Fruit fly (Drosophila melanogaster): ENCODE results near the gene sordd1.
A peak's percentile ranks its signal among the peaks of the same experiment; 100 is the strongest.

Gene sordd1

DNA sequence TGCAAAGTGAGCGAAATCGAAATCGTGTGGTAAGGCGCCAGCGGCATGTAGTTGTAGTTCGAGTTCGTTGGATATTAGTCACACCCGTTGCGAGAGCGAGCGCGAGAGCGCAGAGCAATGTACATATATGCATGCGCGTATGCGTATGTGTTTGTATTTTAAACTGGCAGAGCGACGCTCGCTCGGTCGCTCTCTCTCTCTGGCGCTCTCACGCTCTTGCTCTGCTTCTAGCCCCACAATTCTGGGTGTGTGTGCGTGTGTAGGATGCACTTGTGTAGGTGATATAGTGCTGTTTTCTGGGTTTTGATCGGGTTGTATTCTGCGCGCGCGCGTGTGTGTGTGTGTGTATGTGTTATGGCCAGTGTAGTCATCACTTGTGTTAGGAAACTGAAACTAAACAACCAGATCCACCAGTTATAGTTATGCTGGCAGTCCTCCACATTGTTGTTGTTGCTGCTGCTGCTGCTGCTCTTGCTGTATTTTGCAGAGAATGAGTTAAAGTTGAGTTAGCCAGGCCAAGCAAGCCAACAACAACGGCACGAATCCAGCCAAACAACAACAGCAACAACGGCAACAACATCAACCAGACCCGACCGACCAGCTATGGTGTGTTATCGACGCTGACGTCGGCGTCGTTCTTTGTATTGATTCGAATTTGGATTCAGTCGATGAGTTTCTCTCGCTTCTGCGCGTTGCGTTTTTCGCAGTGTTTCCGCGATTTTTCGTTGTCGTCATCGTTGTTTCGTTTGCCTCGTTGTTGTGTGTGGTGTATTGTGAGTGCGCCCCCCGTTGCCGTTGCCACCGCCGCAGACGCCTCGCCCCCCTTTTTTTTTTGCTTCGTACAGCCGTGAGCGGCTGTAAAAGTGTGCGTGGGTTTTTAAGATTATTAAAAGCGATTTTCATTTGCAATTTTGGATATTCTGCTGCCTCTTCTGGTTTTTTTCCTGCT lies 16.1 kb upstream of the sordd1 start (continued):
- TF ChIP-seq CG14050 (GFP tag; IDR thresholded peaks at IDR 0.05) = no peak
- no peak for TF ChIP-seq az2 (GFP tag; optimal IDR thresholded peaks at IDR 0.05)
- no peak; the same call in 1 of the 2 replicates for TF ChIP-seq GATAe (GFP tag; conservative IDR thresholded peaks at IDR 0.05)
- peak; percentile 17 for TF ChIP-seq CG8359 (GFP tag; optimal IDR thresholded peaks at IDR 0.05; ENCODE audit: borderline replicate concordance)
- TF ChIP-seq unpg (GFP tag; optimal IDR thresholded peaks at IDR 0.05) = no peak
- TF ChIP-seq CG3847 (GFP tag; IDR thresholded peaks at IDR 0.05) = no peak
- no peak for TF ChIP-seq CG1233 (GFP tag; optimal IDR thresholded peaks at IDR 0.05)
- no peak for TF ChIP-seq CG13775 (GFP tag; optimal IDR thresholded peaks at IDR 0.05)
- no peak for TF ChIP-seq Awh (GFP tag; IDR thresholded peaks at IDR 0.05)
- TF ChIP-seq CG13424 (tag; optimal IDR thresholded peaks at IDR 0.05) = no peak
- no peak for TF ChIP-seq CG17186 (GFP tag; optimal IDR thresholded peaks at IDR 0.05)
- TF ChIP-seq CG12219 (GFP tag; optimal IDR thresholded peaks at IDR 0.05) = no peak
- TF ChIP-seq CG8290 (GFP tag; optimal IDR thresholded peaks at IDR 0.05) = no peak
- TF ChIP-seq CG8290 (tag; optimal IDR thresholded peaks at IDR 0.05) = no peak
- TF ChIP-seq CG12155 (GFP tag; optimal IDR thresholded peaks at IDR 0.05) = no peak
- no peak for TF ChIP-seq CG15696 (tag; optimal IDR thresholded peaks at IDR 0.05)
- TF ChIP-seq Meics (GFP tag; optimal IDR thresholded peaks at IDR 0.05) = no peak
- no peak for TF ChIP-seq CG2120 (GFP tag; optimal IDR thresholded peaks at IDR 0.05)
- no peak for TF ChIP-seq cad (GFP tag; optimal IDR thresholded peaks at IDR 0.05)
- no peak for TF ChIP-seq slou (GFP tag; optimal IDR thresholded peaks at IDR 0.05)
- TF ChIP-seq ara (GFP tag; IDR thresholded peaks at IDR 0.05) = no peak
- no peak for TF ChIP-seq Hmx (GFP tag; optimal IDR thresholded peaks at IDR 0.05)
- no peak for TF ChIP-seq tna (GFP tag; IDR thresholded peaks at IDR 0.05; ENCODE audit: partially characterized antibody)
- no peak for TF ChIP-seq CG43689 (GFP tag; IDR thresholded peaks at IDR 0.05)
- TF ChIP-seq lbe (GFP tag; optimal IDR thresholded peaks at IDR 0.05) = peak; percentile 48
- no peak for TF ChIP-seq CG15011 (GFP tag; optimal IDR thresholded peaks at IDR 0.05)
- no peak for TF ChIP-seq danr (GFP tag; IDR thresholded peaks at IDR 0.05)
- no peak for TF ChIP-seq Tbp (GFP tag; optimal IDR thresholded peaks at IDR 0.05)
- no peak for TF ChIP-seq CG4854 (GFP tag; optimal IDR thresholded peaks at IDR 0.05)
- no peak for TF ChIP-seq Usf (GFP tag; optimal IDR thresholded peaks at IDR 0.05)
- no peak for TF ChIP-seq slp2 (GFP tag; optimal IDR thresholded peaks at IDR 0.05)
- peak; percentile 1 for TF ChIP-seq exex (tag; optimal IDR thresholded peaks at IDR 0.05)
- peak; percentile 52 for TF ChIP-seq Nf-YC (tag; optimal IDR thresholded peaks at IDR 0.05)
- TF ChIP-seq pzg (GFP tag; optimal IDR thresholded peaks at IDR 0.05) = no peak
- TF ChIP-seq caup (GFP tag; optimal IDR thresholded peaks at IDR 0.05; ENCODE audit: severe bottlenecking) = no peak
- TF ChIP-seq Side (GFP tag; optimal IDR thresholded peaks at IDR 0.05) = no peak
- TF ChIP-seq CG8388 (GFP tag; optimal IDR thresholded peaks at IDR 0.05) = no peak
- no peak for TF ChIP-seq peb (GFP tag; IDR thresholded peaks at IDR 0.05)
- TF ChIP-seq CG13624 (GFP tag; optimal IDR thresholded peaks at IDR 0.05) = no peak
- no peak for TF ChIP-seq CG34422 (GFP tag; IDR thresholded peaks at IDR 0.05)
- TF ChIP-seq Mrtf (GFP tag; IDR thresholded peaks at IDR 0.05) = no peak
- TF ChIP-seq emc (GFP tag; optimal IDR thresholded peaks at IDR 0.05) = no peak
- TF ChIP-seq sc (optimal IDR thresholded peaks at IDR 0.05) = no peak
- no peak for TF ChIP-seq sc (GFP tag; optimal IDR thresholded peaks at IDR 0.05)
- no peak for TF ChIP-seq Fer2 (tag; optimal IDR thresholded peaks at IDR 0.05)
- no peak for TF ChIP-seq CG6654 (GFP tag; optimal IDR thresholded peaks at IDR 0.05)
- TF ChIP-seq CG17361 (GFP tag; IDR thresholded peaks at IDR 0.05) = no peak
- no peak for TF ChIP-seq eve (GFP tag; optimal IDR thresholded peaks at IDR 0.05)
- no peak for TF ChIP-seq BEAF-32 (GFP tag; optimal IDR thresholded peaks at IDR 0.05)
- no peak for TF ChIP-seq kah (GFP tag; optimal IDR thresholded peaks at IDR 0.05)
